Fruit fly (Drosophila melanogaster) whole organism, wandering third instar larva: ENCODE data around the gene CG6791.

Experiments
- CG9705 ChIP-seq: fragments of 200-800 bp; sonication (Bioruptor generic); optimal IDR thresholded peaks from 2 replicates; lab custom pipeline; 2018; ENCODE audit warnings: missing biosample characterization, mild to moderate bottlenecking, missing genetic modification characterization
- OdsH ChIP-seq: fragments of 200-800 bp; sonication (Bioruptor generic); optimal IDR thresholded peaks from 2 replicates; lab custom pipeline; 2016; ENCODE audit warnings: missing biosample characterization, mild to moderate bottlenecking, missing genetic modification characterization
- Rel ChIP-seq, 2 experiments: fragments of 200-800 bp; sonication (Bioruptor generic) in 1 of 2; optimal IDR thresholded peaks; 2 replicates in 1 of 2; 3 replicates in 1 of 2; lab custom pipeline; 2016 to 2019; ENCODE audit warnings: mild to moderate bottlenecking in 2 of 2, missing biosample characterization in 2 of 2, missing genetic modification characterization in 2 of 2, moderate library complexity in 1 of 2
- h ChIP-seq: fragments of 200-800 bp; sonication (Bioruptor generic); optimal IDR thresholded peaks from 3 replicates; lab custom pipeline; 2016; ENCODE audit warnings: missing biosample characterization, mild to moderate bottlenecking, missing genetic modification characterization

DNA sequence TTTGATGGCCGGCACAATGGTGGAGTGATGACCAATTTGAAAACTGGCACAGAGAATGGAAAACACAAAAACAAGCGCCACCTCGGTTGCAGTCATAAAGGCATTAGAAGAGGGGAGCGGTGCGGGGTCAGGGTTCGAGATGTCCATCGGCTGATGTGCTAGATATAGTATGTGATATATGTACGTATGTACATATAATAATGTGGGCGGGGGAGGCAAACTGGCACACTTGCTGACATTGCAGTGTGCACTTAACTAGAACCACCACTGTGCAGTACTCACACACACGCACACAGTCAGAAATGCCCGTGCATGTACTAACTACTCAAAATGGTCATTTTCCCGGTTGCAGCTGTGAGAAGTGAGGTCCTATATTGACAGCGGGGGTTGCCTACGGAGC is 28.9 kb upstream of the CG6791 start:
- TF ChIP-seq CG9705 (no peak), Rel (GFP tag; optimal IDR thresholded peaks at IDR 0.05; lab: Kevin White, UChicago) (no peak), Rel (tag; optimal IDR thresholded peaks at IDR 0.05; lab: Kevin White, UChicago) (no peak), h (GFP tag; lab: Kevin White, UChicago) (no peak), OdsH (GFP tag; lab: Kevin White, UChicago) (no peak)
